Worm (Caenorhabditis elegans) whole organism, L4 larva: ENCODE measurements around the gene prx-10.

Experiments
- F37D6.2 ChIP-seq: sonication (generic microtip); optimal IDR thresholded peaks from 2 replicates; lab custom pipeline; 2016; ENCODE audit warnings: mild to moderate bottlenecking, missing genetic modification characterization, missing compliant biosample characterization
- R02D3.7 ChIP-seq: fragments of 150-350 bp; sonication (generic microtip); optimal IDR thresholded peaks from 3 replicates; lab custom pipeline; 2014; ENCODE audit warnings: missing biosample characterization, missing genetic modification characterization
- aly-2 ChIP-seq: sonication (generic microtip); optimal IDR thresholded peaks from 2 replicates; lab custom pipeline; 2018; ENCODE audit warnings: missing biosample characterization, missing genetic modification characterization
- dmd-6 ChIP-seq: fragments of 200-800 bp; sonication (Bioruptor generic); IDR thresholded peaks from 2 replicates; pipeline ENCODE4 v1.3.6; 2022; ENCODE audit warnings: missing genetic modification reagents, missing genetic modification characterization, missing compliant biosample characterization
- fkh-10 ChIP-seq: fragments of 150-350 bp; optimal IDR thresholded peaks from 2 replicates; lab custom pipeline; 2014; ENCODE audit warnings: missing biosample characterization, missing genetic modification reagents, missing genetic modification characterization
- lin-15B ChIP-seq: fragments of 150-350 bp; sonication (generic microtip); optimal IDR thresholded peaks from 3 replicates; lab custom pipeline; 2014; ENCODE audit warnings: missing biosample characterization, missing genetic modification characterization
- nhr-11 ChIP-seq: fragments of 150-350 bp; optimal IDR thresholded peaks from 2 replicates; lab custom pipeline; 2014; ENCODE audit warnings: missing biosample characterization, missing genetic modification characterization
- saeg-2 ChIP-seq: fragments of 200-800 bp; sonication (Bioruptor generic); IDR thresholded peaks from 2 replicates; pipeline ENCODE4 v1.3.6; 2022; ENCODE audit warnings: missing genetic modification reagents, missing genetic modification characterization, missing compliant biosample characterization
- snpc-1.2 ChIP-seq: fragments of 200-800 bp; sonication (Bioruptor generic); IDR thresholded peaks from 2 replicates; pipeline ENCODE4 v1.3.6; 2022; ENCODE audit warnings: missing genetic modification reagents, missing genetic modification characterization, missing compliant biosample characterization
- unc-62 ChIP-seq, 3 experiments: fragments of 150-350 bp in 1 of 3; sonication (generic microtip); optimal IDR thresholded peaks in 2 of 3; peaks in 1 of 3; 1 replicate in 1 of 3; 2 replicates in 2 of 3; lab custom pipeline; 2014 to 2017; ENCODE audit warnings: missing biosample characterization in 3 of 3, missing genetic modification characterization in 3 of 3, missing genetic modification reagents in 3 of 3, missing genotype in 1 of 3

DNA sequence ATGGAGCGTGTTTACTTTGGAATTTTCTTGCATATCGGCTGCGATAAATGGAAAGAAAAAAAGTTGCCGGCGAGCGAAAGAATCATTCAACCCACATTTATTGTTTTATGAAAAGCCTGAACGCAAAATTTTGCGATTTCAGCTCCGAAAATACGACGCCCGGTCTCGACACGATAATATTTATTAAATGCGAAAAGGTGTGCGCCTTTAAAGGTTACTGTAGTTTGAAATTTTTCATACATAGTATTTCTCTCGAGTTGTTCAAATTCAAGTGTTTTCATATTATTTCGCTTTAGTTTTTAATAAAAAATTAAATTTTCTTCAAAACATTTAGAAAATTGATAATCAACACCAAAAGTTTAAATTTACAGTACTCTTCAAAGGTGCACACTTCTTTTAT is 27.2 kb upstream of the prx-10 start, which contains the start of gene syx-16:
- no peak for TF ChIP-seq lin-15B (tag; lab: Kevin White, UChicago)
- no peak for TF ChIP-seq nhr-11 (tag; lab: Kevin White, UChicago)
- TF ChIP-seq R02D3.7 = no peak
- no peak for TF ChIP-seq saeg-2
- no peak for TF ChIP-seq snpc-1.2 (GFP tag; lab: Robert Waterston, UW)
- no peak for TF ChIP-seq dmd-6 (GFP tag; lab: Robert Waterston, UW)
- TF ChIP-seq fkh-10 = no peak
- no peak for TF ChIP-seq aly-2 (tag; lab: Kevin White, UChicago)
- no peak for TF ChIP-seq unc-62 (GFP tag; optimal IDR thresholded peaks at IDR 0.05 in 1 of 2; lab: Kevin White, UChicago)
- no peak for TF ChIP-seq unc-62 (tag; optimal IDR thresholded peaks at IDR 0.05; lab: Kevin White, UChicago)
- TF ChIP-seq F37D6.2 = no peak
